Fruit fly (Drosophila melanogaster) whole organism, embryonic: ENCODE data around the gene lectin-37Da.

Experiments
- CG10654 ChIP-seq: fragments of 200-800 bp; sonication (Bioruptor generic); optimal IDR thresholded peaks from 2 replicates; lab custom pipeline; 2016; ENCODE audit warnings: missing biosample characterization, missing genetic modification characterization
- CG11398 ChIP-seq: fragments of 200-800 bp; sonication (Bioruptor generic); optimal IDR thresholded peaks from 2 replicates; lab custom pipeline; 2016; ENCODE audit warnings: missing biosample characterization, missing genetic modification characterization
- CG1233 ChIP-seq: fragments of 200-800 bp; sonication (Bioruptor generic); optimal IDR thresholded peaks from 4 replicates; lab custom pipeline; 2018; ENCODE audit warnings: missing biosample characterization, mild to moderate bottlenecking, missing genetic modification characterization
- CG14014 ChIP-seq: fragments of 200-800 bp; sonication (Bioruptor generic); IDR thresholded peaks from 2 replicates; pipeline ENCODE4 v1.3.6; 2022; ENCODE audit warnings: missing biosample characterization, missing genetic modification characterization
- CG15479 ChIP-seq: fragments of 200-800 bp; sonication (Bioruptor generic); optimal IDR thresholded peaks from 3 replicates; lab custom pipeline; 2019; ENCODE audit warnings: missing biosample characterization, mild to moderate bottlenecking, missing genetic modification characterization, moderate library complexity
- CG17612 ChIP-seq: fragments of 200-800 bp; sonication (Bioruptor generic); IDR thresholded peaks from 2 replicates; pipeline ENCODE4 v1.3.6; 2022; ENCODE audit warnings: missing biosample characterization, missing genetic modification characterization
- CG2678 ChIP-seq: fragments of 200-800 bp; sonication (Bioruptor generic); optimal IDR thresholded peaks from 3 replicates; lab custom pipeline; 2019; ENCODE audit warnings: missing biosample characterization, mild to moderate bottlenecking, missing genetic modification characterization, moderate library complexity
- CG3065 ChIP-seq: fragments of 200-800 bp; sonication (Bioruptor generic); optimal IDR thresholded peaks from 2 replicates; lab custom pipeline; 2016; ENCODE audit warnings: missing biosample characterization, missing genetic modification characterization
- CG32767 ChIP-seq: fragments of 200-800 bp; sonication (Bioruptor generic); IDR thresholded peaks from 2 replicates; pipeline ENCODE4 v1.3.6; 2022; ENCODE audit warnings: missing biosample characterization, missing genetic modification characterization
- CG34224 ChIP-seq: fragments of 200-800 bp; sonication (Bioruptor generic); IDR thresholded peaks from 3 replicates; pipeline ENCODE4 v1.3.6; 2022; ENCODE audit warnings: missing biosample characterization, missing genetic modification characterization; ENCODE audit not compliant: partially characterized antibody
- CG4404 ChIP-seq: fragments of 200-800 bp; sonication (Bioruptor generic); IDR thresholded peaks from 2 replicates; pipeline ENCODE4 v1.3.6; 2022; ENCODE audit warnings: missing biosample characterization, missing genetic modification characterization
- CG6813 ChIP-seq: fragments of 200-800 bp; sonication (Bioruptor generic); optimal IDR thresholded peaks from 2 replicates; lab custom pipeline; 2017; ENCODE audit warnings: missing biosample characterization, missing genetic modification characterization, mild to moderate bottlenecking, moderate library complexity, missing genetic modification reagents
- CG7271 ChIP-seq: fragments of 200-800 bp; sonication (Bioruptor generic); optimal IDR thresholded peaks from 2 replicates; lab custom pipeline; 2018; ENCODE audit warnings: missing biosample characterization, mild to moderate bottlenecking, missing genetic modification characterization, moderate library complexity
- CG7372 ChIP-seq: fragments of 200-800 bp; sonication (Bioruptor generic); IDR thresholded peaks from 2 replicates; pipeline ENCODE4 v1.3.6; 2022; ENCODE audit warnings: missing biosample characterization, missing genetic modification characterization
- CG8765 ChIP-seq: fragments of 200-800 bp; sonication (Bioruptor generic); IDR thresholded peaks from 2 replicates; pipeline ENCODE4 v1.3.6; 2022; ENCODE audit warnings: missing biosample characterization, missing genetic modification characterization
- CoRest ChIP-seq: fragments of 200-800 bp; sonication (Bioruptor generic); optimal IDR thresholded peaks from 3 replicates; lab custom pipeline; 2018; ENCODE audit warnings: missing biosample characterization, mild to moderate bottlenecking, missing genetic modification characterization, moderate library complexity
- Deaf1 ChIP-seq: fragments of 200-800 bp; optimal IDR thresholded peaks from 3 replicates; lab custom pipeline; 2019; ENCODE audit warnings: missing biosample characterization, mild to moderate bottlenecking, missing genetic modification characterization, moderate library complexity
- Dek ChIP-seq: fragments of 200-800 bp; sonication (Bioruptor generic); optimal IDR thresholded peaks from 3 replicates; lab custom pipeline; 2019; ENCODE audit warnings: missing biosample characterization, mild to moderate bottlenecking, missing genetic modification characterization, moderate library complexity
- Dip3 ChIP-seq: fragments of 200-800 bp; sonication (Bioruptor generic); optimal IDR thresholded peaks from 3 replicates; lab custom pipeline; 2016; ENCODE audit warnings: missing biosample characterization, missing genetic modification characterization
- Dll ChIP-seq: fragments of 200-800 bp; sonication (Bioruptor generic); IDR thresholded peaks from 4 replicates; pipeline ENCODE4 v1.3.6; 2022; ENCODE audit warnings: missing biosample characterization, missing genetic modification characterization; ENCODE audit not compliant: partially characterized antibody
- Doc3 ChIP-seq: fragments of 200-800 bp; sonication (Bioruptor generic); IDR thresholded peaks from 3 replicates; pipeline ENCODE4 v1.3.6; 2022; ENCODE audit warnings: missing biosample characterization, missing genetic modification characterization; ENCODE audit not compliant: partially characterized antibody
- E2f2 ChIP-seq: fragments of 200-800 bp; sonication (Bioruptor generic); IDR thresholded peaks from 2 replicates; pipeline ENCODE4 v1.3.6; 2022; ENCODE audit warnings: missing biosample characterization, missing genetic modification characterization
- ERR ChIP-seq: fragments of 200-800 bp; sonication (Bioruptor generic); optimal IDR thresholded peaks from 2 replicates; lab custom pipeline; 2016; ENCODE audit warnings: missing biosample characterization, missing genetic modification characterization
- Ets65A ChIP-seq: fragments of 200-800 bp; sonication (Bioruptor generic); peaks from one replicate; lab custom pipeline; 2016; ENCODE audit warnings: missing biosample characterization, missing genetic modification characterization
- HLH54F ChIP-seq: fragments of 200-800 bp; sonication (Bioruptor generic); optimal IDR thresholded peaks from 3 replicates; lab custom pipeline; 2016; ENCODE audit warnings: missing biosample characterization, missing genetic modification characterization
- HmgZ ChIP-seq: fragments of 200-800 bp; sonication (Bioruptor generic); optimal IDR thresholded peaks from 2 replicates; lab custom pipeline; 2018; ENCODE audit warnings: missing biosample characterization, mild to moderate bottlenecking, missing genetic modification characterization
- Jarid2 ChIP-seq: fragments of 200-800 bp; sonication (Bioruptor generic); optimal IDR thresholded peaks from 3 replicates; lab custom pipeline; 2017; ENCODE audit warnings: mild to moderate bottlenecking, missing biosample characterization, missing genetic modification reagents, missing genetic modification characterization
- NfI ChIP-seq: fragments of 200-800 bp; sonication (Bioruptor generic); optimal IDR thresholded peaks from 3 replicates; lab custom pipeline; 2018; ENCODE audit warnings: missing biosample characterization, mild to moderate bottlenecking, missing genetic modification characterization, moderate library complexity
- Rx ChIP-seq: fragments of 200-800 bp; sonication (Bioruptor generic); IDR thresholded peaks from 2 replicates; pipeline ENCODE4 v1.3.6; 2022; ENCODE audit warnings: missing biosample characterization, missing genetic modification characterization
- Side ChIP-seq: fragments of 200-800 bp; sonication (Bioruptor generic); optimal IDR thresholded peaks from 2 replicates; lab custom pipeline; 2016; ENCODE audit warnings: missing biosample characterization, missing genetic modification characterization
- Sox102F ChIP-seq: fragments of 200-800 bp; sonication (Bioruptor generic); optimal IDR thresholded peaks from 2 replicates; lab custom pipeline; 2018; ENCODE audit warnings: missing biosample characterization, mild to moderate bottlenecking, missing genetic modification characterization, moderate library complexity
- al ChIP-seq: fragments of 200-800 bp; sonication (Bioruptor generic); IDR thresholded peaks from 2 replicates; pipeline ENCODE4 v1.3.6; 2022; ENCODE audit warnings: missing biosample characterization, missing genetic modification characterization
- amos ChIP-seq: fragments of 200-800 bp; sonication (Bioruptor generic); IDR thresholded peaks from 2 replicates; pipeline ENCODE4 v1.3.6; 2022; ENCODE audit warnings: missing biosample characterization, missing genetic modification characterization; ENCODE audit not compliant: partially characterized antibody
- br ChIP-seq: fragments of >200 bp; optimal IDR thresholded peaks from 2 replicates; lab custom pipeline; 2017
- btn ChIP-seq: fragments of 200-800 bp; sonication (Bioruptor generic); optimal IDR thresholded peaks from 2 replicates; lab custom pipeline; 2016; ENCODE audit warnings: missing biosample characterization, missing genetic modification characterization
- fd96Cb ChIP-seq: fragments of 200-800 bp; sonication (Bioruptor generic); optimal IDR thresholded peaks from 2 replicates; lab custom pipeline; 2018; ENCODE audit warnings: missing biosample characterization, mild to moderate bottlenecking, missing genetic modification characterization, moderate library complexity
- gsb-n ChIP-seq: fragments of 200-800 bp; sonication (Bioruptor generic); optimal IDR thresholded peaks from 3 replicates; lab custom pipeline; 2018; ENCODE audit warnings: missing biosample characterization, mild to moderate bottlenecking, missing genetic modification characterization
- ken ChIP-seq: fragments of 200-800 bp; sonication (Bioruptor generic); IDR thresholded peaks from 3 replicates; pipeline ENCODE4 v1.3.6; 2022; ENCODE audit warnings: missing biosample characterization, missing genetic modification characterization
- lov ChIP-seq, 2 experiments: fragments of 200-800 bp in 1 of 2; fragments of >200 bp in 1 of 2; sonication (Bioruptor generic) in 1 of 2; IDR thresholded peaks in 1 of 2; optimal IDR thresholded peaks in 1 of 2; 2 replicates in 1 of 2; 3 replicates in 1 of 2; pipeline versions ENCODE4 v1.3.6 to Lab custom; 2017 to 2022; ENCODE audit warnings: missing biosample characterization in 1 of 2, missing genetic modification characterization in 1 of 2
- onecut ChIP-seq: fragments of 200-800 bp; sonication (Bioruptor generic); IDR thresholded peaks from 2 replicates; pipeline ENCODE4 v1.3.6; 2022; ENCODE audit warnings: missing biosample characterization, missing genetic modification characterization
- pros ChIP-seq: fragments of 200-800 bp; sonication (Bioruptor generic); optimal IDR thresholded peaks from 3 replicates; lab custom pipeline; 2019; ENCODE audit warnings: missing biosample characterization, mild to moderate bottlenecking, missing genetic modification characterization, moderate library complexity
- repo ChIP-seq: fragments of 200-800 bp; sonication (Bioruptor generic); optimal IDR thresholded peaks from 2 replicates; lab custom pipeline; 2016; ENCODE audit warnings: missing biosample characterization, missing genetic modification characterization
- rib ChIP-seq: fragments of 200-800 bp; sonication (Bioruptor generic); IDR thresholded peaks from 2 replicates; pipeline ENCODE4 v1.3.6; 2022; ENCODE audit warnings: missing biosample characterization, missing genetic modification characterization
- run ChIP-seq: fragments of 200-800 bp; sonication (Bioruptor generic); optimal IDR thresholded peaks from 3 replicates; lab custom pipeline; 2018; ENCODE audit warnings: missing biosample characterization, mild to moderate bottlenecking, missing genetic modification characterization
- z ChIP-seq: fragments of 200-800 bp; sonication (Bioruptor generic); IDR thresholded peaks from 3 replicates; pipeline ENCODE4 v1.3.6; 2022; ENCODE audit warnings: missing biosample characterization, missing genetic modification characterization
- zfh1 ChIP-seq: fragments of 200-800 bp; sonication (Bioruptor generic); IDR thresholded peaks from 3 replicates; pipeline ENCODE4 v1.3.6; 2022; ENCODE audit warnings: missing biosample characterization, missing genetic modification characterization
- zfh2 ChIP-seq: fragments of 200-800 bp; sonication (Bioruptor generic); optimal IDR thresholded peaks from 2 replicates; lab custom pipeline; 2016; ENCODE audit warnings: missing biosample characterization, missing genetic modification characterization

lectin-37Da gene

dm6 chr2L:19416602-19417497 is 1.3 kb upstream of the lectin-37Da start, which contains the start of gene Lectin-galC1 (continued):
- TF ChIP-seq rib (GFP tag; lab: Robert Waterston, UW): 0 out of 2 replicates have a peak, but pooled peaks have one; percentile 69
- TF ChIP-seq onecut: peak; percentile 59
- TF ChIP-seq lov (optimal IDR thresholded peaks at IDR 0.05; lab: Kevin White, UChicago): no peak
- peak; percentile 77; the same call in 2 of the 3 replicates for TF ChIP-seq lov (GFP tag; IDR thresholded peaks at IDR 0.05; lab: Robert Waterston, UW)
- TF ChIP-seq pros (GFP tag; lab: Kevin White, UChicago): no peak
- peak; percentile 83 for TF ChIP-seq CG11398
- TF ChIP-seq btn (GFP tag; lab: Kevin White, UChicago): peak; percentile 78
- peak; percentile 54 for TF ChIP-seq Jarid2
- TF ChIP-seq CG8765 (GFP tag; lab: Robert Waterston, UW): no peak
- peak; percentile 73 for TF ChIP-seq Dek
- TF ChIP-seq Dip3 (GFP tag; lab: Kevin White, UChicago): peak; percentile 40
- TF ChIP-seq CG4404 (GFP tag; lab: Robert Waterston, UW): peak; percentile 77
- TF ChIP-seq CG7372 (GFP tag; lab: Robert Waterston, UW): peak; percentile 69
- peak; percentile 84 for TF ChIP-seq fd96Cb (tag; lab: Kevin White, UChicago)
- no peak for TF ChIP-seq amos
- TF ChIP-seq E2f2 (GFP tag; lab: Robert Waterston, UW): peak; percentile 61
- TF ChIP-seq zfh1 (GFP tag; lab: Robert Waterston, UW): peak; percentile 89
- peak; percentile 79 for TF ChIP-seq NfI (GFP tag; lab: Kevin White, UChicago)
- no peak for TF ChIP-seq CG15479 (GFP tag; lab: Kevin White, UChicago)
- TF ChIP-seq run: peak; percentile 83
- no peak for TF ChIP-seq CG34224 (GFP tag; lab: Robert Waterston, UW)

DNA sequence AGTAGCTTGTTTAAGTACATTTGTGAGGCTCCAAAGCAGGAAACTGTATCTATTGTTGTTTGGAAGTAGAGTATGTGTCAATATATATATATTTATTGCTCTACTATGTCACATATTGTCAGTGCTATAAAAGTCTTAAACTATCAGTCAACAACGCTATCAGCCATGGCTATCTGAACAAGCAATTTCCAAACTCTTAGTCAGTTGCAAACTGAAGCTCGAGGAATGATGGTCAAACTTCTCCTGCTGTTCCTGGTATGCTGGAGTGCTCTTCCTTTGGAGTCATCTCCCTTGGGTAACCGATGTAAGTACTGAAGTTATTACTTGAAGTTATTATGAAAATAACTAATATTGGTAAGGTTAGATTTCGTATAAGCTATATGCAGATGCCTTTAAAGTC is 755 bp downstream of the lectin-37Da start, which contains the start of gene lectin-37Db:
Gene lectin-37Db (plus strand): TSS at position 204 of the 400 bp plus-strand sequence.
- TF ChIP-seq br (lab: Kevin White, UChicago) (no peak), Ets65A (GFP tag; lab: Kevin White, UChicago) (peak; percentile 56), Doc3 (GFP tag; lab: Robert Waterston, UW) (no peak), ken (GFP tag; lab: Robert Waterston, UW) (no peak), z (GFP tag; lab: Robert Waterston, UW) (no peak)

DNA sequence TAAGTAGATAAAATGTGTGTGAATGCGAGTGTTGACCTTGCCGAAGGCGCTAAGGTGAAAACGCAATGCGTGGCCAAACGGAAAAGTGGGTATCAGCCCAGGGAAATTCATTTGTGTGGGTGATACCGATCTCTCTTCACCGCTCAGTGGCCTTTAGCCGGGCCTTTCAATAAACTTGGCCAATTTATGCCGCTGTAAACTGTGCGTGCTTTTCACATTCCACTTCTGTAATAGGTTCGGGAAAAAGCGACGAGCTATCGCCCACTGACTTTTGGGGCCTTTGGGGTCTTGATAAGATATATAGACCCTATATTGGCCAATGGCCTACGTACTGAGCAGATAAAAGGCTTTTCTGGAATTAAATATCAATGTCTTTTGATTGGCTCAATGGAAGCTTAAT is 3.5 kb downstream of the lectin-37Da start:
- TF ChIP-seq HmgZ (tag; lab: Kevin White, UChicago) (no peak), Side (GFP tag; lab: Kevin White, UChicago) (no peak), CG14014 (GFP tag; lab: Robert Waterston, UW) (peak; percentile 19; the same call in 1 of the 2 replicates), Dll (GFP tag; lab: Robert Waterston, UW) (no peak), CG3065 (GFP tag; lab: Kevin White, UChicago) (no peak), gsb-n (tag; lab: Kevin White, UChicago) (no peak), Sox102F (GFP tag; lab: Kevin White, UChicago) (no peak), Rx (GFP tag; lab: Robert Waterston, UW) (no peak), CG10654 (GFP tag; lab: Kevin White, UChicago) (no peak), CG6813 (GFP tag; lab: Kevin White, UChicago) (no peak), Deaf1 (tag; lab: Kevin White, UChicago) (peak; percentile 32), ERR (GFP tag; lab: Kevin White, UChicago) (no peak), CG17612 (GFP tag; lab: Robert Waterston, UW) (no peak), al (GFP tag; lab: Robert Waterston, UW) (no peak), CG2678 (tag; lab: Kevin White, UChicago) (peak; percentile 3), CG32767 (GFP tag; lab: Robert Waterston, UW) (no peak), CG7271 (tag; lab: Kevin White, UChicago) (no peak), CoRest (tag; lab: Kevin White, UChicago) (no peak), repo (GFP tag; lab: Kevin White, UChicago) (no peak), zfh2 (GFP tag; lab: Kevin White, UChicago) (no peak), HLH54F (no peak), CG1233 (no peak)
